Fruit fly (Drosophila melanogaster): Measurements from ENCODE around the gene CG15406.

DNA sequence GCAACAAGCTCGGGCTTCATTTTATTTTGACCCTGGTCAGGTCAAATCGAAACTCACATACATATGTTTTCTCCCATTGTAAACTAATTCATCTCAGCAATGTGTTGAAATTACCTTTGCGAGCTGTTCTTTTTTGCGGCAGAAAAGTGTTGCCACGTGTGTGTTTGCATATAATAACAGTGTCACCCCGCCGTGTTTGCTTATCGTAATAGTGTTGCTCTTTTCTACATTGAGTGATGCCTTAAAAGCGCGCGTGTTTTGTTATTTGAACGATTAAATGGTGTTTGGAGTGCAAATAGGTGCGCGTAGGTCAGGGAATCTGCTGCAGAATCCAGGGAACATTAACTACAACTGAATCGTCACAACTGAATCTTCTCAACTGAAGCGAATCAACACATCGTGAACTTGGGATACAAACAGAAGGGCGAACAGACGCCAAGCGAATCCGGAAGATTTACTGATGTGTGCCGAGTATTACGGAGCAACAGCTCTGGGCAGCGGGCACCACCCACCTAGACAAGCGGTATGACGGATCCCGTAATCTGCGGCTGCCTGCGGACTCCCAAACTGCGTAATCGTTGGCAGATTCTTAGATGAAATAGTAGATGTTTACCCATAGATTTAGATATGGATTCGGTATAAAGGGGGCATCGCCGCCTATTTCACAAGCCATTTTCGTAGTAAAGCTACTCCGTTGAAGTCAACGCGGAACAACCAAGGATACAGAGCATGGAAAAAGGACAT, at the start of gene CG15406:
- TF ChIP-seq spab (GFP tag; optimal IDR thresholded peaks at IDR 0.05) (no peak), CG3919 (GFP tag; optimal IDR thresholded peaks at IDR 0.05) (no peak), CG11902 (GFP tag; optimal IDR thresholded peaks at IDR 0.05) (no peak), esn (GFP tag; optimal IDR thresholded peaks at IDR 0.05) (no peak), topi (GFP tag; optimal IDR thresholded peaks at IDR 0.05) (no peak), lz (GFP tag; optimal IDR thresholded peaks at IDR 0.05) (no peak), CG16779 (tag; optimal IDR thresholded peaks at IDR 0.05) (no peak)

All from whole organism, prepupa.